Worm (Caenorhabditis elegans) whole organism, late embryonic: ENCODE measurements around the gene bcas-2.

Source experiments
- C38D4.7 ChIP-seq: fragments of 200-800 bp; sonication (Bioruptor generic); optimal IDR thresholded peaks from 2 replicates; lab custom pipeline; 2018; ENCODE audit warnings: mild to moderate bottlenecking, missing genetic modification characterization, moderate library complexity, missing compliant biosample characterization
- F13H6.1 ChIP-seq: sonication (generic microtip); optimal IDR thresholded peaks from 2 replicates; lab custom pipeline; 2016; ENCODE audit warnings: missing genetic modification characterization, missing compliant biosample characterization
- K09A11.1 ChIP-seq: sonication (generic microtip); optimal IDR thresholded peaks from 2 replicates; lab custom pipeline; 2017; ENCODE audit warnings: antibody characterized with exemption, mild to moderate bottlenecking, missing genetic modification characterization, missing compliant biosample characterization; ENCODE audit not compliant: insufficient read depth
- ahr-1 ChIP-seq: sonication (generic microtip); optimal IDR thresholded peaks from 2 replicates; lab custom pipeline; 2016; ENCODE audit warnings: missing genetic modification characterization, missing compliant biosample characterization
- ceh-14 ChIP-seq: sonication (generic microtip); optimal IDR thresholded peaks from 2 replicates; lab custom pipeline; 2016; ENCODE audit warnings: missing genotype, missing genetic modification characterization, missing compliant biosample characterization
- ceh-18 ChIP-seq: sonication (generic microtip); optimal IDR thresholded peaks from 2 replicates; lab custom pipeline; 2016; ENCODE audit warnings: missing genetic modification characterization, missing compliant biosample characterization
- ceh-2 ChIP-seq: sonication (generic microtip); optimal IDR thresholded peaks from 2 replicates; lab custom pipeline; 2016; ENCODE audit warnings: missing genotype, missing genetic modification characterization, missing compliant biosample characterization
- ceh-24 ChIP-seq: sonication (generic microtip); optimal IDR thresholded peaks from 2 replicates; lab custom pipeline; 2016; ENCODE audit warnings: mild to moderate bottlenecking, missing genetic modification characterization, missing compliant biosample characterization
- ceh-30 ChIP-seq: fragments of 150-350 bp; optimal IDR thresholded peaks from 2 replicates; lab custom pipeline; 2014; ENCODE audit warnings: missing biosample characterization, missing genetic modification characterization
- ceh-34 ChIP-seq: sonication (generic microtip); optimal IDR thresholded peaks from 2 replicates; lab custom pipeline; 2016; ENCODE audit warnings: mild to moderate bottlenecking, missing genetic modification characterization, missing compliant biosample characterization
- ceh-45 ChIP-seq: fragments of 200-800 bp; sonication (Bioruptor generic); IDR thresholded peaks from 2 replicates; pipeline ENCODE4 v1.3.6; 2022; ENCODE audit warnings: missing genetic modification reagents, missing genetic modification characterization, missing compliant biosample characterization
- ceh-48 ChIP-seq: sonication (generic microtip); optimal IDR thresholded peaks from 2 replicates; lab custom pipeline; 2016; ENCODE audit warnings: missing genetic modification characterization, inconsistent platforms, missing compliant biosample characterization
- elt-2 ChIP-seq: sonication (generic microtip); optimal IDR thresholded peaks from 2 replicates; lab custom pipeline; 2016; ENCODE audit warnings: missing genetic modification reagents, missing genetic modification characterization, missing compliant biosample characterization
- fax-1 ChIP-seq: sonication (generic microtip); optimal IDR thresholded peaks from 2 replicates; lab custom pipeline; 2016; ENCODE audit warnings: missing genotype, missing genetic modification characterization, missing compliant biosample characterization
- gmeb-2 ChIP-seq: sonication (generic microtip); optimal IDR thresholded peaks from 2 replicates; lab custom pipeline; 2016; ENCODE audit warnings: missing genetic modification characterization, inconsistent platforms, missing compliant biosample characterization
- hlh-30 ChIP-seq: sonication (generic microtip); optimal IDR thresholded peaks from 2 replicates; lab custom pipeline; 2017; ENCODE audit warnings: antibody characterized with exemption, missing genetic modification characterization, missing compliant biosample characterization; ENCODE audit not compliant: insufficient read depth
- lim-6 ChIP-seq: sonication (generic microtip); optimal IDR thresholded peaks from 2 replicates; lab custom pipeline; 2016; ENCODE audit warnings: missing genetic modification characterization, missing compliant biosample characterization
- lin-11 ChIP-seq: fragments of 200-800 bp; sonication (Bioruptor generic); optimal IDR thresholded peaks from 2 replicates; lab custom pipeline; 2018; ENCODE audit warnings: mild to moderate bottlenecking, missing genetic modification characterization, missing compliant biosample characterization
- madf-2 ChIP-seq: sonication (generic microtip); optimal IDR thresholded peaks from 2 replicates; lab custom pipeline; 2017; ENCODE audit warnings: missing genetic modification characterization, missing compliant biosample characterization
- mec-3 ChIP-seq: sonication (generic microtip); optimal IDR thresholded peaks from 2 replicates; lab custom pipeline; 2016; ENCODE audit warnings: borderline replicate concordance, missing genetic modification characterization, missing compliant biosample characterization
- nfya-1 ChIP-seq: sonication (generic microtip); optimal IDR thresholded peaks from 2 replicates; lab custom pipeline; 2017; ENCODE audit warnings: missing genetic modification characterization, mild to moderate bottlenecking, missing compliant biosample characterization, antibody characterized with exemption, moderate library complexity
- nhr-11 ChIP-seq: fragments of 150-350 bp; optimal IDR thresholded peaks from 2 replicates; lab custom pipeline; 2014; ENCODE audit warnings: missing biosample characterization, missing genetic modification characterization
- nhr-232 ChIP-seq: sonication (generic microtip); optimal IDR thresholded peaks from 2 replicates; lab custom pipeline; 2016; ENCODE audit warnings: missing genetic modification characterization, missing compliant biosample characterization
- odd-2 ChIP-seq: sonication (generic microtip); optimal IDR thresholded peaks from 2 replicates; lab custom pipeline; 2017; ENCODE audit warnings: antibody characterized with exemption, mild to moderate bottlenecking, missing genetic modification characterization, missing compliant biosample characterization
- pag-3 ChIP-seq: sonication (generic microtip); optimal IDR thresholded peaks from 2 replicates; lab custom pipeline; 2016; ENCODE audit warnings: missing compliant biosample characterization, missing genetic modification characterization, borderline replicate concordance
- pat-9 ChIP-seq: fragments of 200-800 bp; sonication (Bioruptor generic); optimal IDR thresholded peaks from 2 replicates; lab custom pipeline; 2018; ENCODE audit warnings: mild to moderate bottlenecking, missing genetic modification characterization, moderate library complexity, missing compliant biosample characterization
- pha-2 ChIP-seq: sonication (generic microtip); optimal IDR thresholded peaks from 2 replicates; lab custom pipeline; 2017; ENCODE audit warnings: mild to moderate bottlenecking, missing genetic modification characterization, missing compliant biosample characterization
- pqm-1 ChIP-seq: sonication (generic microtip); optimal IDR thresholded peaks from 2 replicates; lab custom pipeline; 2016; ENCODE audit warnings: missing genetic modification characterization, missing compliant biosample characterization
- pros-1 ChIP-seq: fragments of 150-350 bp; optimal IDR thresholded peaks from 2 replicates; lab custom pipeline; 2014; ENCODE audit warnings: missing biosample characterization, missing genetic modification reagents, missing genetic modification characterization
- rnt-1 ChIP-seq: sonication (generic microtip); optimal IDR thresholded peaks from 2 replicates; lab custom pipeline; 2016; ENCODE audit warnings: missing genetic modification characterization, missing compliant biosample characterization
- sox-2 ChIP-seq: fragments of 200-800 bp; sonication (Bioruptor generic); IDR thresholded peaks from 2 replicates; pipeline ENCODE4 v1.3.6; 2022; ENCODE audit warnings: missing genetic modification reagents, missing genetic modification characterization, missing compliant biosample characterization
- ttx-3 ChIP-seq: sonication (generic microtip); optimal IDR thresholded peaks from 2 replicates; lab custom pipeline; 2016; ENCODE audit warnings: missing genetic modification reagents, missing genetic modification characterization, missing compliant biosample characterization
- unc-42 ChIP-seq: sonication (generic microtip); optimal IDR thresholded peaks from 2 replicates; lab custom pipeline; 2016; ENCODE audit warnings: missing genotype, missing genetic modification characterization, missing compliant biosample characterization
- unc-55 ChIP-seq: sonication (generic microtip); optimal IDR thresholded peaks from 2 replicates; lab custom pipeline; 2017; ENCODE audit warnings: missing biosample characterization, missing genetic modification reagents, missing genetic modification characterization
- unc-86 ChIP-seq: sonication (generic microtip); optimal IDR thresholded peaks from 2 replicates; lab custom pipeline; 2016; ENCODE audit warnings: missing genetic modification characterization, missing compliant biosample characterization
- ztf-16 ChIP-seq: sonication (generic microtip); optimal IDR thresholded peaks from 2 replicates; lab custom pipeline; 2017; ENCODE audit warnings: missing genetic modification characterization, missing compliant biosample characterization

bcas-2 gene

ce11 chrIII:6254737-6255136 lies 9.1 kb upstream of the bcas-2 start, which contains the start of gene srg-8:
Gene srg-8 (minus strand): TSS chrIII:6254837.
- TF ChIP-seq lin-11 (tag; lab: Kevin White, UChicago) (no peak), nhr-11 (no peak), unc-42 (no peak), C38D4.7 (GFP tag; lab: Kevin White, UChicago) (no peak), ceh-18 (no peak), ahr-1 (tag; lab: Kevin White, UChicago) (no peak), ceh-34 (tag; lab: Kevin White, UChicago) (no peak)

- TF ChIP-seq gmeb-2 (tag; lab: Kevin White, UChicago), result no peak
- TF ChIP-seq pag-3, result no peak
- TF ChIP-seq hlh-30 (tag; lab: Kevin White, UChicago), result no peak
- TF ChIP-seq pqm-1 (tag; lab: Kevin White, UChicago), result no peak
- TF ChIP-seq mec-3, result no peak
- no peak for TF ChIP-seq ceh-24
- TF ChIP-seq odd-2 (tag; lab: Kevin White, UChicago), result no peak
These were observed 5.9 kb upstream of the bcas-2 start, which contains the start of gene amdh-1 for ce11 chrIII:6251511-6251910. Gene amdh-1 (plus strand): TSS chrIII:6251811.

ce11 chrIII:6248064-6248687 lies 2.5 kb upstream of the bcas-2 start, which contains the start of the genes gen-1 and stt-3:
Gene gen-1 (minus strand): TSS chrIII:6248158.
Gene stt-3 (plus strand): TSS chrIII:6248637.
- TF ChIP-seq ceh-2 (tag; lab: Kevin White, UChicago) (no peak), nfya-1 (tag; lab: Kevin White, UChicago) (no peak), ceh-14 (tag; lab: Kevin White, UChicago) (no peak), lim-6 (no peak), unc-55 (GFP tag; lab: Kevin White, UChicago) (no peak), ztf-16 (tag; lab: Kevin White, UChicago) (no peak), mec-3 (no peak), madf-2 (no peak), unc-42 (no peak), hlh-30 (tag; lab: Kevin White, UChicago) (no peak), pha-2 (tag; lab: Kevin White, UChicago) (no peak), F13H6.1 (no peak), pat-9 (tag; lab: Kevin White, UChicago) (no peak), K09A11.1 (tag; lab: Kevin White, UChicago) (no peak), ceh-45 (GFP tag; lab: Robert Waterston, UW) (no peak), pag-3 (no peak), lin-11 (tag; lab: Kevin White, UChicago) (no peak)
- TF ChIP-seq, all 69 proteins: peak for 0

- TF ChIP-seq ceh-30 (tag; lab: Kevin White, UChicago) (no peak), elt-2 (tag; lab: Kevin White, UChicago) (no peak), ttx-3 (tag; lab: Kevin White, UChicago) (no peak), nhr-232 (tag; lab: Kevin White, UChicago) (no peak), fax-1 (tag; lab: Kevin White, UChicago) (no peak)
These were observed 5.1 kb downstream of the bcas-2 start, which contains the start of gene T12A2.3 for ce11 chrIII:6240528-6240927. Gene T12A2.3 (plus strand): TSS chrIII:6240828.

- TF ChIP-seq ceh-48 (tag; lab: Kevin White, UChicago) (no peak), pqm-1 (tag; lab: Kevin White, UChicago) (no peak), sox-2 (GFP tag; lab: Robert Waterston, UW) (no peak), unc-86 (no peak), madf-2 (no peak), ceh-45 (GFP tag; lab: Robert Waterston, UW) (no peak), pros-1 (tag; lab: Kevin White, UChicago) (no peak), hlh-30 (tag; lab: Kevin White, UChicago) (no peak), ceh-34 (tag; lab: Kevin White, UChicago) (no peak), rnt-1 (tag; lab: Kevin White, UChicago) (no peak)
- TF ChIP-seq, all 69 proteins: peak for 0
These were observed 9.0 kb downstream of the bcas-2 start, which contains the start of gene T12A2.21 for ce11 chrIII:6236649-6237048. Gene T12A2.21 (minus strand): TSS chrIII:6236749.
